Worm (Caenorhabditis elegans) whole organism, L1 larva: ENCODE results near the gene lgc-31.

ENCODE experiments used
- C04F5.9 ChIP-seq: sonication (generic microtip); optimal IDR thresholded peaks from 2 replicates; lab custom pipeline; 2016; ENCODE audit warnings: missing genetic modification characterization, missing compliant biosample characterization
- C16A3.4 ChIP-seq: fragments of 150-350 bp; optimal IDR thresholded peaks from 2 replicates; lab custom pipeline; 2014; ENCODE audit warnings: missing biosample characterization, missing genetic modification characterization
- C34B4.2 ChIP-seq: sonication (generic microtip); optimal IDR thresholded peaks from 2 replicates; lab custom pipeline; 2017; ENCODE audit warnings: mild to moderate bottlenecking, missing genetic modification characterization, missing compliant biosample characterization
- F16B12.6 ChIP-seq: fragments of 150-350 bp; optimal IDR thresholded peaks from 2 replicates; lab custom pipeline; 2014; ENCODE audit warnings: missing biosample characterization, missing genetic modification characterization
- Y116A8C.19 ChIP-seq: sonication (generic microtip); optimal IDR thresholded peaks from 2 replicates; lab custom pipeline; 2016; ENCODE audit warnings: missing compliant biosample characterization, missing genetic modification characterization, borderline replicate concordance
- aha-1 ChIP-seq: fragments of 150-350 bp; optimal IDR thresholded peaks from 2 replicates; lab custom pipeline; 2014; ENCODE audit warnings: missing biosample characterization, missing genetic modification characterization
- alr-1 ChIP-seq: fragments of 200-800 bp; sonication (Bioruptor generic); optimal IDR thresholded peaks from 2 replicates; lab custom pipeline; 2018; ENCODE audit warnings: borderline replicate concordance, mild to moderate bottlenecking, missing genetic modification characterization, missing compliant biosample characterization
- aly-2 ChIP-seq: fragments of 150-350 bp; optimal IDR thresholded peaks from 2 replicates; lab custom pipeline; 2014; ENCODE audit warnings: missing biosample characterization, missing genetic modification characterization
- ama-1 ChIP-seq: fragments of 150-350 bp; optimal IDR thresholded peaks from 2 replicates; lab custom pipeline; 2014
- blmp-1 ChIP-seq: fragments of 150-350 bp; optimal IDR thresholded peaks from 2 replicates; lab custom pipeline; 2014; ENCODE audit warnings: missing biosample characterization, missing genetic modification characterization
- ceh-88 ChIP-seq: fragments of 200-800 bp; sonication (Bioruptor generic); IDR thresholded peaks from 2 replicates; pipeline ENCODE4 v1.3.6; 2022; ENCODE audit warnings: missing genetic modification characterization, missing compliant biosample characterization
- ces-1 ChIP-seq: fragments of 150-350 bp; optimal IDR thresholded peaks from 2 replicates; lab custom pipeline; 2014; ENCODE audit warnings: missing biosample characterization, missing genetic modification reagents, missing genetic modification characterization
- dpl-1 ChIP-seq, 3 experiments: fragments of 150-350 bp in 2 of 3; sonication (generic microtip) in 1 of 3; optimal IDR thresholded peaks; 2 replicates each; lab custom pipeline; 2014 to 2017; ENCODE audit warnings: missing biosample characterization in 3 of 3, missing genetic modification characterization in 3 of 3, missing genetic modification reagents in 3 of 3
- dsc-1 ChIP-seq: sonication (generic microtip); optimal IDR thresholded peaks from 2 replicates; lab custom pipeline; 2016; ENCODE audit warnings: mild to moderate bottlenecking, missing genetic modification characterization, missing compliant biosample characterization
- egl-13 ChIP-seq: sonication (generic microtip); optimal IDR thresholded peaks from 2 replicates; lab custom pipeline; 2016; ENCODE audit warnings: missing genotype, missing genetic modification reagents, missing genetic modification characterization, missing compliant biosample characterization
- elt-2 ChIP-seq: sonication (generic microtip); optimal IDR thresholded peaks from 2 replicates; lab custom pipeline; 2016; ENCODE audit warnings: missing genetic modification characterization, mild to moderate bottlenecking, inconsistent platforms, missing compliant biosample characterization, missing genetic modification reagents
- elt-3 ChIP-seq, 6 experiments: fragments of 150-350 bp in 1 of 6; sonication (generic microtip); optimal IDR thresholded peaks; 2 replicates each; lab custom pipeline; 2017 to 2018; ENCODE audit warnings: missing biosample characterization in 6 of 6, missing genetic modification characterization in 6 of 6, inconsistent platforms in 1 of 6
- fkh-10 ChIP-seq: sonication (generic microtip); optimal IDR thresholded peaks from 2 replicates; lab custom pipeline; 2017; ENCODE audit warnings: missing biosample characterization, missing genetic modification reagents, missing genetic modification characterization
- fkh-8 ChIP-seq: sonication (generic microtip); optimal IDR thresholded peaks from 2 replicates; lab custom pipeline; 2016; ENCODE audit warnings: mild to moderate bottlenecking, missing genetic modification characterization, missing compliant biosample characterization
- fos-1 ChIP-seq: fragments of 150-350 bp; optimal IDR thresholded peaks from 2 replicates; lab custom pipeline; 2014; ENCODE audit warnings: missing biosample characterization, missing genetic modification characterization
- grh-1 ChIP-seq: fragments of 200-800 bp; sonication (Bioruptor generic); IDR thresholded peaks from 2 replicates; pipeline ENCODE4 v1.3.6; 2022; ENCODE audit warnings: missing genetic modification reagents, missing genetic modification characterization, missing compliant biosample characterization
- hlh-4 ChIP-seq: sonication (generic microtip); optimal IDR thresholded peaks from 2 replicates; lab custom pipeline; 2016; ENCODE audit warnings: mild to moderate bottlenecking, missing genetic modification characterization, missing compliant biosample characterization
- hpl-2 ChIP-seq: fragments of 150-350 bp; optimal IDR thresholded peaks from 2 replicates; lab custom pipeline; 2014; ENCODE audit warnings: missing biosample characterization, missing genetic modification reagents, missing genetic modification characterization
- irx-1 ChIP-seq: sonication (generic microtip); optimal IDR thresholded peaks from 2 replicates; lab custom pipeline; 2016; ENCODE audit warnings: missing genetic modification characterization, missing compliant biosample characterization
- jun-1 ChIP-seq: fragments of 150-350 bp; optimal IDR thresholded peaks from 2 replicates; lab custom pipeline; 2014; ENCODE audit warnings: missing biosample characterization, missing genetic modification reagents, missing genetic modification characterization
- lin-13 ChIP-seq: fragments of 150-350 bp; optimal IDR thresholded peaks from 2 replicates; lab custom pipeline; 2014; ENCODE audit warnings: missing biosample characterization, missing genetic modification reagents, missing genetic modification characterization
- lin-14 ChIP-seq: fragments of 200-800 bp; sonication (Bioruptor generic); optimal IDR thresholded peaks from 2 replicates; lab custom pipeline; 2018; ENCODE audit warnings: mild to moderate bottlenecking, missing genetic modification characterization, moderate library complexity, missing compliant biosample characterization
- lin-15B ChIP-seq: fragments of 150-350 bp; sonication (generic microtip); optimal IDR thresholded peaks from 3 replicates; lab custom pipeline; 2014; ENCODE audit warnings: missing biosample characterization, missing genetic modification characterization
- lin-39 ChIP-seq: fragments of 150-350 bp; optimal IDR thresholded peaks from 2 replicates; lab custom pipeline; 2014; ENCODE audit warnings: missing biosample characterization, missing genetic modification reagents, missing genetic modification characterization
- lir-3 ChIP-seq: sonication (generic microtip); optimal IDR thresholded peaks from 2 replicates; lab custom pipeline; 2016; ENCODE audit warnings: mild to moderate bottlenecking, missing genetic modification characterization, moderate library complexity, missing compliant biosample characterization; ENCODE audit not compliant: poor library complexity
- lsy-2 ChIP-seq, 2 experiments: fragments of 150-350 bp; optimal IDR thresholded peaks; 2 replicates each; lab custom pipeline; 2014; ENCODE audit warnings: missing biosample characterization in 2 of 2, missing genetic modification characterization in 2 of 2
- mab-9 ChIP-seq: fragments of 200-800 bp; sonication (Bioruptor generic); IDR thresholded peaks from 2 replicates; pipeline ENCODE4 v1.3.6; 2022; ENCODE audit warnings: missing genetic modification reagents, missing genetic modification characterization, missing compliant biosample characterization
- mef-2 ChIP-seq: fragments of 150-350 bp; optimal IDR thresholded peaks from 2 replicates; lab custom pipeline; 2014; ENCODE audit warnings: missing biosample characterization, missing genetic modification characterization
- mep-1 ChIP-seq: fragments of 150-350 bp; optimal IDR thresholded peaks from 2 replicates; lab custom pipeline; 2014; ENCODE audit warnings: missing biosample characterization, missing genetic modification characterization
- nhr-19 ChIP-seq: fragments of 200-800 bp; sonication (Bioruptor generic); conservative IDR thresholded peaks from 2 replicates; pipeline ENCODE4 v1.3.6; 2022; ENCODE audit warnings: missing genetic modification characterization, missing compliant biosample characterization
- nhr-20 ChIP-seq: sonication (generic microtip); optimal IDR thresholded peaks from 2 replicates; lab custom pipeline; 2016; ENCODE audit warnings: mild to moderate bottlenecking, missing genetic modification characterization, missing compliant biosample characterization
- nhr-237 ChIP-seq: fragments of 150-350 bp; optimal IDR thresholded peaks from 2 replicates; lab custom pipeline; 2014; ENCODE audit warnings: missing biosample characterization, missing genetic modification characterization
- nhr-28 ChIP-seq: fragments of 150-350 bp; optimal IDR thresholded peaks from 2 replicates; lab custom pipeline; 2014; ENCODE audit warnings: missing biosample characterization, missing genetic modification characterization
- nhr-76 ChIP-seq: sonication (generic microtip); optimal IDR thresholded peaks from 2 replicates; lab custom pipeline; 2017; ENCODE audit warnings: missing biosample characterization, missing genetic modification characterization
- nhr-77 ChIP-seq: fragments of 150-350 bp; optimal IDR thresholded peaks from 2 replicates; lab custom pipeline; 2014; ENCODE audit warnings: missing biosample characterization, missing genetic modification characterization
- nhr-84 ChIP-seq: sonication (generic microtip); optimal IDR thresholded peaks from 2 replicates; lab custom pipeline; 2017; ENCODE audit warnings: missing biosample characterization, missing genetic modification characterization
- nhr-90 ChIP-seq: sonication (generic microtip); optimal IDR thresholded peaks from 2 replicates; lab custom pipeline; 2016; ENCODE audit warnings: mild to moderate bottlenecking, missing genetic modification characterization, missing compliant biosample characterization; ENCODE audit not compliant: poor library complexity
- pax-3 ChIP-seq: fragments of 200-800 bp; sonication (Bioruptor generic); optimal IDR thresholded peaks from 2 replicates; lab custom pipeline; 2018; ENCODE audit warnings: mild to moderate bottlenecking, missing genetic modification characterization, moderate library complexity, missing compliant biosample characterization
- skn-1 ChIP-seq: fragments of 150-350 bp; optimal IDR thresholded peaks from 2 replicates; lab custom pipeline; 2014; ENCODE audit warnings: missing biosample characterization, missing genetic modification characterization
- snu-23 ChIP-seq: sonication (generic microtip); optimal IDR thresholded peaks from 2 replicates; lab custom pipeline; 2016; ENCODE audit warnings: missing genetic modification characterization, missing compliant biosample characterization
- sox-4 ChIP-seq: sonication (generic microtip); optimal IDR thresholded peaks from 2 replicates; lab custom pipeline; 2016; ENCODE audit warnings: missing genetic modification characterization, missing compliant biosample characterization
- sup-37 ChIP-seq: fragments of 200-800 bp; sonication (Bioruptor generic); optimal IDR thresholded peaks from 2 replicates; lab custom pipeline; 2018; ENCODE audit warnings: mild to moderate bottlenecking, missing genetic modification characterization, missing compliant biosample characterization
- swsn-7 ChIP-seq: sonication (generic microtip); optimal IDR thresholded peaks from 2 replicates; lab custom pipeline; 2016; ENCODE audit warnings: missing genetic modification characterization, missing compliant biosample characterization
- tbx-2 ChIP-seq: sonication (generic microtip); optimal IDR thresholded peaks from 2 replicates; lab custom pipeline; 2016; ENCODE audit warnings: missing genetic modification characterization, missing compliant biosample characterization
- unc-30 ChIP-seq: sonication (generic microtip); optimal IDR thresholded peaks from 2 replicates; lab custom pipeline; 2017; ENCODE audit warnings: missing biosample characterization, missing genetic modification characterization
- unc-62 ChIP-seq: fragments of 150-350 bp; optimal IDR thresholded peaks from 2 replicates; lab custom pipeline; 2014; ENCODE audit warnings: missing biosample characterization, missing genetic modification reagents, missing genetic modification characterization
- unc-98 ChIP-seq: fragments of 200-800 bp; sonication (Bioruptor generic); IDR thresholded peaks from 2 replicates; pipeline ENCODE4 v1.3.6; 2022; ENCODE audit warnings: missing genetic modification characterization, missing compliant biosample characterization
- zag-1 ChIP-seq: fragments of 150-350 bp; optimal IDR thresholded peaks from 2 replicates; lab custom pipeline; 2014; ENCODE audit warnings: missing biosample characterization, missing genetic modification characterization
- zip-4 ChIP-seq: fragments of 200-800 bp; sonication (Bioruptor generic); optimal IDR thresholded peaks from 2 replicates; lab custom pipeline; 2018; ENCODE audit warnings: mild to moderate bottlenecking, missing genetic modification characterization, moderate library complexity, missing compliant biosample characterization
- ztf-4 ChIP-seq: fragments of 150-350 bp; optimal IDR thresholded peaks from 2 replicates; lab custom pipeline; 2014; ENCODE audit warnings: missing biosample characterization, missing genetic modification characterization

Gene lgc-31

ce11 chrV:15505068-15505467, 16.8 kb downstream of the lgc-31 start (continued):
- TF ChIP-seq nhr-20 (tag; lab: Kevin White, UChicago) = peak; percentile 55
- TF ChIP-seq mef-2 (tag; lab: Kevin White, UChicago) = no peak
- peak; percentile 0 for TF ChIP-seq jun-1 (tag; lab: Kevin White, UChicago)
- TF ChIP-seq alr-1 (tag; lab: Kevin White, UChicago) = no peak
- TF ChIP-seq lin-39 (tag; lab: Kevin White, UChicago) = no peak
- TF ChIP-seq skn-1 (tag; lab: Kevin White, UChicago) = peak; percentile 41
- TF ChIP-seq nhr-28 (tag; lab: Kevin White, UChicago) = no peak
- no peak for TF ChIP-seq sox-4
- no peak for TF ChIP-seq lir-3 (tag; lab: Kevin White, UChicago)
- TF ChIP-seq elt-3 (tag; optimal IDR thresholded peaks at IDR 0.05; lab: Kevin White, UChicago) = no peak
- no peak for TF ChIP-seq nhr-237
- TF ChIP-seq mep-1 (tag; lab: Kevin White, UChicago) = no peak
- no peak for TF ChIP-seq pax-3
- no peak for TF ChIP-seq fos-1 (tag; lab: Kevin White, UChicago)
- no peak for TF ChIP-seq zag-1 (tag; lab: Kevin White, UChicago)
- TF ChIP-seq Y116A8C.19 (tag; lab: Kevin White, UChicago) = no peak
- no peak for TF ChIP-seq ces-1 (GFP tag; lab: Kevin White, UChicago)
- TF ChIP-seq swsn-7 = peak; percentile 47
- TF ChIP-seq tbx-2 (tag; lab: Kevin White, UChicago) = peak; percentile 16
- TF ChIP-seq dpl-1 (GFP tag; optimal IDR thresholded peaks at IDR 0.05; lab: Kevin White, UChicago) = peak in 1 of 3 experiments; percentile 26
- no peak for TF ChIP-seq unc-62 (GFP tag; lab: Kevin White, UChicago)
- TF ChIP-seq dsc-1 (tag; lab: Kevin White, UChicago) = no peak
- TF ChIP-seq ama-1 (lab: Kevin White, UChicago) = no peak
- TF ChIP-seq lin-13 (GFP tag; lab: Kevin White, UChicago) = peak; percentile 45
- TF ChIP-seq snu-23 (GFP tag; lab: Kevin White, UChicago) = peak; percentile 51
- peak; percentile 57 for TF ChIP-seq nhr-19
- TF ChIP-seq lin-14 (GFP tag; lab: Kevin White, UChicago) = no peak
- TF ChIP-seq nhr-90 = peak; percentile 56
- TF ChIP-seq blmp-1 (tag; lab: Kevin White, UChicago) = no peak
- no peak for TF ChIP-seq unc-98
- no peak for TF ChIP-seq lin-15B (tag; lab: Kevin White, UChicago)
- TF ChIP-seq nhr-76 (tag; lab: Kevin White, UChicago) = no peak
- TF ChIP-seq nhr-77 (tag; lab: Kevin White, UChicago) = peak; percentile 49
- no peak for TF ChIP-seq mab-9
- no peak for TF ChIP-seq C04F5.9 (tag; lab: Kevin White, UChicago)
- TF ChIP-seq irx-1 = no peak
- no peak for TF ChIP-seq fkh-8 (tag; lab: Kevin White, UChicago)
- TF ChIP-seq aly-2 (tag; lab: Kevin White, UChicago) = no peak
- peak; percentile 15 for TF ChIP-seq elt-2 (tag; lab: Kevin White, UChicago)
- TF ChIP-seq sup-37 (GFP tag; lab: Kevin White, UChicago) = peak; percentile 11
- TF ChIP-seq ztf-4 (tag; lab: Kevin White, UChicago) = no peak
- TF ChIP-seq zip-4 = no peak
- TF ChIP-seq egl-13 = no peak
- no peak for TF ChIP-seq hpl-2 (GFP tag; lab: Kevin White, UChicago)
- no peak for TF ChIP-seq aha-1 (tag; lab: Kevin White, UChicago)
- TF ChIP-seq unc-30 (tag; lab: Kevin White, UChicago) = no peak
- TF ChIP-seq nhr-84 = no peak
- peak; percentile 37 for TF ChIP-seq C16A3.4 (tag; lab: Kevin White, UChicago)
- TF ChIP-seq fkh-10 (GFP tag; lab: Kevin White, UChicago) = no peak
- no peak for TF ChIP-seq lsy-2 (tag; optimal IDR thresholded peaks at IDR 0.05; lab: Kevin White, UChicago)
- TF ChIP-seq ceh-88 (GFP tag; lab: Robert Waterston, UW) = no peak
- TF ChIP-seq C34B4.2 (tag; lab: Kevin White, UChicago) = no peak
- TF ChIP-seq F16B12.6 (tag; lab: Kevin White, UChicago) = no peak
- TF ChIP-seq grh-1 (GFP tag; lab: Robert Waterston, UW) = no peak
- no peak for TF ChIP-seq hlh-4
